Fruit fly (Drosophila melanogaster) whole organism, wandering third instar larva: Measurements from ENCODE around the gene Syp.
A peak's percentile ranks its signal among the peaks of the same experiment; 100 is the strongest.

Experiments
- Abd-B ChIP-seq: fragments of >200 bp; optimal IDR thresholded peaks from 2 replicates; lab custom pipeline; 2017; ENCODE audit warnings: missing biosample characterization, missing genetic modification characterization
- CG32264 ChIP-seq: fragments of 200-800 bp; sonication (Bioruptor generic); optimal IDR thresholded peaks from 2 replicates; lab custom pipeline; 2016; ENCODE audit warnings: missing biosample characterization, missing genetic modification characterization
- CG9705 ChIP-seq: fragments of 200-800 bp; sonication (Bioruptor generic); optimal IDR thresholded peaks from 2 replicates; lab custom pipeline; 2018; ENCODE audit warnings: missing biosample characterization, mild to moderate bottlenecking, missing genetic modification characterization
- Dfd ChIP-seq: fragments of >200 bp; optimal IDR thresholded peaks from 2 replicates; lab custom pipeline; 2017; ENCODE audit warnings: missing biosample characterization, missing genetic modification characterization
- Dif ChIP-seq: fragments of 200-275, 200-300 bp; sonication (Bioruptor generic); optimal IDR thresholded peaks from 2 replicates; lab custom pipeline; 2018; ENCODE audit warnings: missing biosample characterization, missing genetic modification characterization; ENCODE audit not compliant: partially characterized antibody
- GATAd ChIP-seq: sonication (Bioruptor generic); optimal IDR thresholded peaks from 2 replicates; lab custom pipeline; 2016; ENCODE audit warnings: missing biosample characterization, missing genetic modification characterization
- HLH106 ChIP-seq: fragments of 200-800 bp; optimal IDR thresholded peaks from 3 replicates; lab custom pipeline; 2019; ENCODE audit warnings: missing biosample characterization, mild to moderate bottlenecking, missing genetic modification characterization, moderate library complexity
- Hnf4 ChIP-seq: fragments of 200-800 bp; sonication (Bioruptor generic); optimal IDR thresholded peaks from 2 replicates; lab custom pipeline; 2016; ENCODE audit warnings: missing biosample characterization, mild to moderate bottlenecking, missing genetic modification characterization
- Hr78 ChIP-seq: fragments of >200 bp; optimal IDR thresholded peaks from 2 replicates; lab custom pipeline; 2017; ENCODE audit warnings: missing biosample characterization, missing genetic modification characterization
- Myc ChIP-seq: fragments of >200 bp; optimal IDR thresholded peaks from 2 replicates; lab custom pipeline; 2017
- N ChIP-seq: fragments of >200 bp; optimal IDR thresholded peaks from 2 replicates; lab custom pipeline; 2018; ENCODE audit warnings: missing biosample characterization, missing external identifiers, missing genetic modification characterization
- OdsH ChIP-seq: fragments of 200-800 bp; sonication (Bioruptor generic); optimal IDR thresholded peaks from 2 replicates; lab custom pipeline; 2016; ENCODE audit warnings: missing biosample characterization, mild to moderate bottlenecking, missing genetic modification characterization
- Rel ChIP-seq, 2 experiments: fragments of 200-800 bp; sonication (Bioruptor generic) in 1 of 2; optimal IDR thresholded peaks; 2 replicates in 1 of 2; 3 replicates in 1 of 2; lab custom pipeline; 2016 to 2019; ENCODE audit warnings: mild to moderate bottlenecking in 2 of 2, missing biosample characterization in 2 of 2, missing genetic modification characterization in 2 of 2, moderate library complexity in 1 of 2
- Sp1 ChIP-seq: fragments of 200-800 bp; sonication (Bioruptor generic); optimal IDR thresholded peaks from 3 replicates; lab custom pipeline; 2019; ENCODE audit warnings: missing biosample characterization, mild to moderate bottlenecking, missing genetic modification characterization, moderate library complexity
- Vsx2 ChIP-seq: fragments of 200-300, 225-300 bp; sonication (Bioruptor generic); optimal IDR thresholded peaks from 2 replicates; lab custom pipeline; 2018; ENCODE audit warnings: missing biosample characterization, missing genetic modification characterization; ENCODE audit not compliant: partially characterized antibody
- br ChIP-seq: fragments of 200-800 bp; sonication (Bioruptor generic); optimal IDR thresholded peaks from 2 replicates; lab custom pipeline; 2016; ENCODE audit warnings: missing biosample characterization, missing genetic modification characterization
- brk ChIP-seq: fragments of 200-800 bp; sonication (Bioruptor generic); optimal IDR thresholded peaks from 2 replicates; lab custom pipeline; 2016; ENCODE audit warnings: missing biosample characterization, mild to moderate bottlenecking, missing genetic modification characterization
- dl ChIP-seq, 2 experiments: fragments of 175-275, 200-275 bp in 1 of 2; fragments of 200-275 bp in 1 of 2; sonication (Bioruptor generic); optimal IDR thresholded peaks; lab custom pipeline; 2018; ENCODE audit warnings: mild to moderate bottlenecking in 2 of 2, missing biosample characterization in 2 of 2, missing genetic modification characterization in 2 of 2, moderate library complexity in 2 of 2; ENCODE audit not compliant: partially characterized antibody in 2 of 2, insufficient read depth in 1 of 2
- dsf ChIP-seq: sonication (Bioruptor generic); optimal IDR thresholded peaks from 2 replicates; lab custom pipeline; 2016; ENCODE audit warnings: missing biosample characterization, missing genetic modification characterization, borderline replicate concordance
- foxo ChIP-seq, 2 experiments: fragments of 200-800 bp; sonication (Bioruptor generic); optimal IDR thresholded peaks; 2 replicates in 1 of 2; 3 replicates in 1 of 2; lab custom pipeline; 2016 to 2017; ENCODE audit warnings: missing biosample characterization in 2 of 2, missing genetic modification characterization in 2 of 2
- fru ChIP-seq: fragments of 200-800 bp; sonication (Bioruptor generic); optimal IDR thresholded peaks from 3 replicates; lab custom pipeline; 2016; ENCODE audit warnings: missing biosample characterization, mild to moderate bottlenecking, missing genetic modification characterization
- h ChIP-seq: fragments of 200-800 bp; sonication (Bioruptor generic); optimal IDR thresholded peaks from 3 replicates; lab custom pipeline; 2016; ENCODE audit warnings: missing biosample characterization, mild to moderate bottlenecking, missing genetic modification characterization
- lola ChIP-seq: fragments of >200 bp; optimal IDR thresholded peaks from 2 replicates; lab custom pipeline; 2017; ENCODE audit warnings: missing biosample characterization, missing genetic modification characterization
- pan ChIP-seq: fragments of >200 bp; optimal IDR thresholded peaks from 2 replicates; lab custom pipeline; 2017
- psq ChIP-seq: fragments of 200-800 bp; sonication (Bioruptor generic); optimal IDR thresholded peaks from 3 replicates; lab custom pipeline; 2017; ENCODE audit warnings: missing biosample characterization, mild to moderate bottlenecking, missing genetic modification characterization, moderate library complexity
- rgr ChIP-seq: fragments of 200-800 bp; sonication (Bioruptor generic); optimal IDR thresholded peaks from 3 replicates; lab custom pipeline; 2016; ENCODE audit warnings: missing biosample characterization, mild to moderate bottlenecking, missing genetic modification characterization
- sage ChIP-seq: fragments of 200-800 bp; sonication (Bioruptor generic); optimal IDR thresholded peaks from 2 replicates; lab custom pipeline; 2016; ENCODE audit warnings: missing biosample characterization, mild to moderate bottlenecking, missing genetic modification characterization
- sv ChIP-seq: fragments of 200-800 bp; sonication (Bioruptor generic); optimal IDR thresholded peaks from 3 replicates; lab custom pipeline; 2016; ENCODE audit warnings: missing biosample characterization, missing genetic modification characterization
- woc ChIP-seq: sonication (Bioruptor generic); optimal IDR thresholded peaks from 2 replicates; lab custom pipeline; 2016; ENCODE audit warnings: missing biosample characterization, mild to moderate bottlenecking, missing genetic modification characterization

Syp gene

DNA sequence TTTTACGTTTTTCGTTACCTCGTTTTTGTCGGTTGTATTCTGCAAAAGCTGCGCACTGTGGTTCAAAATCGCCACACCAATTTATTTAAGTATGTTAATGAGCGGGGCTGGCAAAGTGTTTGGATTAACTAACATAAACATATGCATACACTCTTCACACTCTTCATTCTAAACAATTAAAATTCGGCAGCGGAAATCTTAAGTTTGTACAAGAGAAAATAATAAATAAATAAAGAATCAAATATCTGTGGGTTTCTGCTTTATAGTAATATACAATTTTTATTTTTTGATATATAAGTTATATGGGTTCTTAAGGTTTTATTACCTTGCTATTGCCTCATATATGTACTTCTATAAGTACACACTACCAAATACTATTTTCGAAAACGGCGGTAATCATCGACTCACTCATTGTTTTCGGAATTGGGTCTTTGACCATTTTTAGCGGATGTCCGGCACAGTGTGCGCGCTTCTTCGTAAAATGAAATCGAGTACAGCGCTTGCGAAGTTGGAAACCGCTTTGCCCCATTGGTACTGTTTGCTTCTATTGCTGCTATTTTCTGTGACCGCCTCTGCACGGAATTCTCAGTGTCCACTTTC, 79.8 kb downstream of the Syp start:
- TF ChIP-seq brk (GFP tag; lab: Kevin White, UChicago) (no peak), foxo (GFP tag; optimal IDR thresholded peaks at IDR 0.05; lab: Kevin White, UChicago) (peak in 1 of 2 experiments; percentile 21)
- TF ChIP-seq, all 38 proteins: peak for 1

DNA sequence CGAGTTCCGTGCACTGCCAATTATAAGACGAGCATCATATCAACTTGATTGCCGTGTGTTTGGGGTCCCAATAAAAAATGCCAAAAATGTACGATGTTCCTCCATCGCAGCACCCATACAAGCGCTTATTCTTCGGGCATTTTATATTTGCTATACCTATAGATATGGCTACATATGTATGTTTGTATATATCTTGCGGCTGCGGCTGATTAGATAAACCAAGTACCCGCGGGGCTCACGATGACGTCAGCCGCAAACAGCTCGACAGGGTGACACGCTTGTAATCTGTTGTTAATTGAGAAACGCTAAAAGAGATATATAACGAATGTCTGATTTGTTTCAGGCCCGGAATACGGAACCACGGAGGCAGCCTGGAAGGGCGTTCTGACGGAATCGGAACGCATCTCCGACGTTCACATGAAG, 80.7 kb downstream of the Syp start:
- TF ChIP-seq psq (GFP tag; lab: Kevin White, UChicago): no peak
- TF ChIP-seq lola (GFP tag; lab: Kevin White, UChicago): no peak
- TF ChIP-seq Rel (GFP tag; optimal IDR thresholded peaks at IDR 0.05; lab: Kevin White, UChicago): no peak
- peak; percentile 26 for TF ChIP-seq Rel (tag; optimal IDR thresholded peaks at IDR 0.05; lab: Kevin White, UChicago)
- no peak for TF ChIP-seq GATAd (GFP tag; lab: Kevin White, UChicago)
- no peak for TF ChIP-seq OdsH (GFP tag; lab: Kevin White, UChicago)
- TF ChIP-seq CG32264: no peak
- no peak for TF ChIP-seq sv (GFP tag; lab: Kevin White, UChicago)
- peak; percentile 46 for TF ChIP-seq h (GFP tag; lab: Kevin White, UChicago)
- TF ChIP-seq Myc: no peak
- TF ChIP-seq dsf (GFP tag; lab: Kevin White, UChicago): no peak
- TF ChIP-seq N (GFP tag; lab: Kevin White, UChicago): no peak
- TF ChIP-seq Abd-B (GFP tag; lab: Kevin White, UChicago): no peak
- TF ChIP-seq brk (GFP tag; lab: Kevin White, UChicago): no peak
- TF ChIP-seq pan (lab: Kevin White, UChicago): no peak
- TF ChIP-seq br (GFP tag; lab: Kevin White, UChicago): no peak

DNA sequence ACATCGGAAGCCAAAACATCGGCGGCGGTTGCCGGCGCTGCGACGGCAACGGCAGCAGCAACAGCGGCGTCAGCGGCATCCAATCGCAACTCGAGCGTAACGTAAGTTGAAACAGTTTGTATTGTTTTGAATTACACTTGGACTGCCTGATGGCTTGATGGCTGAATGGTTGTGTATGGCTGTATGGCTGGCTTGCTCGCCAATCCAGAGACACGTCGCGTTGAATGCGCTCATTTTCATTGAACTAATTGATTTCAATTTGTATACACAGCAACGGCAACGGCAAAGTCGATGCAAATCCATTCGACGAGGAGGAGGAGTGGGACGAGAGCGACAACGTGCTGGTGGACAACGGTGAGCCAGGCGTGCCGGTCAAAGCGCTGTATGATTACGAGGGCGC, 82.3 kb downstream of the Syp start:
- TF ChIP-seq CG32264 (no peak), foxo (GFP tag; optimal IDR thresholded peaks at IDR 0.05; lab: Kevin White, UChicago) (no peak), Dfd (GFP tag; lab: Kevin White, UChicago) (no peak), sv (GFP tag; lab: Kevin White, UChicago) (no peak), Hnf4 (no peak), fru (no peak), rgr (GFP tag; lab: Kevin White, UChicago) (no peak), GATAd (GFP tag; lab: Kevin White, UChicago) (no peak), Rel (GFP tag; optimal IDR thresholded peaks at IDR 0.05; lab: Kevin White, UChicago) (no peak), Rel (tag; optimal IDR thresholded peaks at IDR 0.05; lab: Kevin White, UChicago) (no peak), dl (GFP tag; optimal IDR thresholded peaks at IDR 0.05; lab: Kevin White, UChicago; ENCODE audit: insufficient read depth in 1 of 2, partially characterized antibody in 2 of 2) (no peak), woc (GFP tag; lab: Kevin White, UChicago) (no peak)

DNA sequence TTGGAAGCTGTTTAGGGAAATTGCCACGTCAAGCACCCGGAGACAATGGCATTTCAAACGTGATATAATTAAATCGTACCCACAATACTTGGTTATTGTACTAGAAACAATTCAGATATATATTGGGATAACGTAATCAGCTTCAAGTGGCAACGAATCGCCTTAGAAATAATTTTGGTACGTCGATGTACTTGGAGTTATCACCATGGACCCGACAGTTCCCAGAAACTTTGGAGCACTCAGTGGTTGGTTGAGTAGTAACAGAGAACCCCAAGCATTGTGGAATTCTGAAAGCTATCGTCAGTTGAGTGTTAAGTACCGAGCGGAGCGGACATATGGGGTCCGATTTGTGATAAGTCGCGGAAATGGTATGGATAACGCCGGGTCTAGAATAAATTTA, 85.3 kb downstream of the Syp start, which contains the start of gene CG15695:
TSS of gene CG15695 (plus strand) at position 301 of the 400 bp plus-strand sequence.
- TF ChIP-seq Hnf4: no peak
- TF ChIP-seq lola (GFP tag; lab: Kevin White, UChicago): no peak
- no peak for TF ChIP-seq pan (lab: Kevin White, UChicago)
- no peak for TF ChIP-seq woc (GFP tag; lab: Kevin White, UChicago)
- no peak for TF ChIP-seq fru
- no peak for TF ChIP-seq N (GFP tag; lab: Kevin White, UChicago)
- TF ChIP-seq HLH106 (tag; lab: Kevin White, UChicago): no peak
- no peak for TF ChIP-seq OdsH (GFP tag; lab: Kevin White, UChicago)
- TF ChIP-seq Dif (GFP tag; lab: Kevin White, UChicago): no peak
- TF ChIP-seq br (GFP tag; lab: Kevin White, UChicago): no peak
- TF ChIP-seq brk (GFP tag; lab: Kevin White, UChicago): no peak
- no peak for TF ChIP-seq Vsx2 (GFP tag; lab: Kevin White, UChicago)
- no peak for TF ChIP-seq CG9705 (GFP tag; lab: Kevin White, UChicago)
- no peak for TF ChIP-seq Sp1 (GFP tag; lab: Kevin White, UChicago)
- no peak for TF ChIP-seq Hr78
- no peak for TF ChIP-seq dsf (GFP tag; lab: Kevin White, UChicago)

DNA sequence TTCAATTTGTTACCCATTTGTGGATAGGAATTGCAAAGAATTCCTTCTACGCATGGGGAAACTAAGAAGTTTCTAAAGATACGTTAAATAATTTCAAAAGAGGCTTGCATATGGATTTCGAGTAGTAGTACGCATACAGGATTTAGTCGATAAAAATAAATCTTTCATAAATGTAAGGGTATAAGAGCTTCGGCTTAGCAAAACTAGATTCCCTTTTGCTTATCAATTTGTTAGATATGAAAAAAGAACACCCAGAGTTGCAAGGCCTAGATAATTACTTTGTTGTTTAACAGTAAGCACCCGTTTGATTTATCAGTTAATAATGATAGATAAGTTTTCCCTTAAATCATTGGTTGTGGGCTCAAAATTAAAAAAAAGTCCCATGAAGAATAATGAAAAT, 89.0 kb downstream of the Syp start:
- TF ChIP-seq sage (no peak), h (GFP tag; lab: Kevin White, UChicago) (no peak), HLH106 (tag; lab: Kevin White, UChicago) (no peak), CG32264 (no peak), br (GFP tag; lab: Kevin White, UChicago) (no peak), Myc (no peak), lola (GFP tag; lab: Kevin White, UChicago) (no peak)
